Worm (Caenorhabditis elegans): ENCODE data around the gene F49F1.18.

F49F1.18 gene

DNA sequence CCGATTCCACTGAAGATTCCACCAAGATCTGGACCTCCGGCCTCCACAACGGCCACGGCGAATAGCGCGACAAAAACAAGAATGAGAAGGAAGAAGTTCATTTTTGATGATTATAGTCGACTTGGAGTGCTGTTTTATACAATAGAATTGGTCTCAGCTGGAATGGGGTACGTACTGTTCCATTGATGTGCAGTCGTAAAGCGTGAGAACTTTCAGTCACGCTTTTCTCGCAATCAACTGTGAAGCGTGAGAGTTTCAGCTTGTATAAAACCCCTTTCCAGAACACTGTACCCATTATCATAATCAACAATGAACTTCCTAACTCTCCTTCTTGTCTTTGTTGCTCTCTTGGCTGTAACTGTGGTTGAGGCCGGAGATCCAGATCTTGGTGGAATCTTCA, 24.5 kb downstream of the F49F1.18 start, which contains the start of the genes F49F1.4 and F49F1.2:
Gene F49F1.4 (minus strand): TSS at position 101 of the 400 bp plus-strand sequence.
Gene F49F1.2 (plus strand): TSS at position 310 of the 400 bp plus-strand sequence.
- TF ChIP-seq unc-3 (GFP tag; conservative IDR thresholded peaks at IDR 0.05) = no peak
- no peak for TF ChIP-seq unc-3 (tag; optimal IDR thresholded peaks at IDR 0.05)
- no peak for TF ChIP-seq lin-11 (tag; optimal IDR thresholded peaks at IDR 0.05)
- no peak for TF ChIP-seq pat-9 (tag; optimal IDR thresholded peaks at IDR 0.05)
- TF ChIP-seq pax-1 (tag; optimal IDR thresholded peaks at IDR 0.05) = no peak
- TF ChIP-seq ceh-34 (tag; optimal IDR thresholded peaks at IDR 0.05) = no peak
- TF ChIP-seq ceh-24 (tag; optimal IDR thresholded peaks at IDR 0.05) = no peak
- TF ChIP-seq odd-2 (tag; optimal IDR thresholded peaks at IDR 0.05) = no peak
- no peak for TF ChIP-seq nfya-1 (tag; optimal IDR thresholded peaks at IDR 0.05)
- TF ChIP-seq ahr-1 (tag; optimal IDR thresholded peaks at IDR 0.05) = no peak
- TF ChIP-seq fkh-10 (GFP tag; optimal IDR thresholded peaks at IDR 0.05) = no peak
- TF ChIP-seq madf-2 (tag; optimal IDR thresholded peaks at IDR 0.05) = no peak
- no peak for TF ChIP-seq fax-1 (tag; optimal IDR thresholded peaks at IDR 0.05)
- TF ChIP-seq gmeb-2 (tag; optimal IDR thresholded peaks at IDR 0.05) = no peak
- no peak for TF ChIP-seq F13H6.1 (tag; optimal IDR thresholded peaks at IDR 0.05)
- no peak for TF ChIP-seq ceh-18 (tag; optimal IDR thresholded peaks at IDR 0.05)

DNA sequence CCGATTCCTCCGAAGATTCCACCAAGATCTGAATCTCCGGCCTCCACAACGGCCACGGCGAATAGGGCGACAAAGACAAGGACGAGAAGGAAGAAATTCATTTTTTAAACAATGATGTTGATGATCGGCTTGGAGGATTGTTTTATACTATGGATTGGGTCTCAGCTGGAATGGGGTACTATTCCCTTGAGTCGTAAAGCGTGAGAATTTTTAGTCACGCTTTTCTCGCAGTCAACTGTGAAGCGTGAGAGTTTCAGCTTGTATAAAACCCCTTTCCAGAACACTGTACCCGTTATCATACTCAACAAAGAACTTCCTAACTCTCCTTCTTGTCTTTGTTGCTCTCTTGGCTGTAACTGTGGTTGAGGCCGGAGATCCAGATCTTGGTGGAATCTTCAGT, 25.6 kb downstream of the F49F1.18 start, which contains the start of gene F49F1.15:
Gene F49F1.15 (minus strand): TSS at position 101 of the 400 bp plus-strand sequence.
- TF ChIP-seq F13H6.1 (tag; optimal IDR thresholded peaks at IDR 0.05) (no peak), madf-2 (tag; optimal IDR thresholded peaks at IDR 0.05) (no peak), ceh-2 (tag; optimal IDR thresholded peaks at IDR 0.05) (no peak), hlh-13 (GFP tag; optimal IDR thresholded peaks at IDR 0.05) (no peak), npax-4 (tag; optimal IDR thresholded peaks at IDR 0.05) (no peak), syd-9 (tag; optimal IDR thresholded peaks at IDR 0.05) (no peak), gmeb-2 (tag; optimal IDR thresholded peaks at IDR 0.05) (no peak), pha-4 (tag; optimal IDR thresholded peaks at IDR 0.05) (no peak), C38D4.7 (GFP tag; optimal IDR thresholded peaks at IDR 0.05) (no peak), pag-3 (tag; optimal IDR thresholded peaks at IDR 0.05; ENCODE audit: borderline replicate concordance) (no peak), ceh-9 (tag; optimal IDR thresholded peaks at IDR 0.05) (no peak), ceh-14 (tag; optimal IDR thresholded peaks at IDR 0.05) (no peak), ceh-48 (tag; optimal IDR thresholded peaks at IDR 0.05) (no peak)

DNA sequence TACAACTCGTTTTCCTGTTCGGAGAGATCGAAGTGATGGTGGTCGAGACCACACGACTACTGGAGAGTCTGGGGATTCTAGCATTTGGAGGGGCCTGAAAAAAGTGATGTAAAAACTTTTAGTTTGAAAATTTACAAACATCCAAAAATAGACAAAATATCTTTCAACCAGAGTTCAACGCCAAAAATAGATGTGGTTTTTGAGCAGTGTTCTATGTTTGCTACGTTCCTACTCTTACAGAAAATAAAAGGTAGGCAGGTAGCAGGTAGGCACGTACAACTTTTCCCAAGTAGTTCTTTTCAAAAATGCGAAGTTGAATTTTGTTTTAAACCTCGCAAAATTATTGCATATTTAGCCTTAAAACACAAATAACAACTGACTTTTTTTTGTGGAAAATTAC, 27.8 kb downstream of the F49F1.18 start, which contains the start of gene F49F1.14:
Gene F49F1.14 (minus strand): TSS at position 101 of the 400 bp plus-strand sequence.
- TF ChIP-seq pha-2 (tag; optimal IDR thresholded peaks at IDR 0.05) = no peak
- TF ChIP-seq Y22D7AL.16 (tag; optimal IDR thresholded peaks at IDR 0.05) = no peak
- TF ChIP-seq nhr-11 (tag; optimal IDR thresholded peaks at IDR 0.05) = no peak
- TF ChIP-seq ets-4 (tag; optimal IDR thresholded peaks at IDR 0.05) = no peak
- no peak for TF ChIP-seq madf-2 (tag; optimal IDR thresholded peaks at IDR 0.05)
- no peak for TF ChIP-seq ceh-24 (tag; optimal IDR thresholded peaks at IDR 0.05)
- TF ChIP-seq lim-6 (tag; optimal IDR thresholded peaks at IDR 0.05) = no peak

DNA sequence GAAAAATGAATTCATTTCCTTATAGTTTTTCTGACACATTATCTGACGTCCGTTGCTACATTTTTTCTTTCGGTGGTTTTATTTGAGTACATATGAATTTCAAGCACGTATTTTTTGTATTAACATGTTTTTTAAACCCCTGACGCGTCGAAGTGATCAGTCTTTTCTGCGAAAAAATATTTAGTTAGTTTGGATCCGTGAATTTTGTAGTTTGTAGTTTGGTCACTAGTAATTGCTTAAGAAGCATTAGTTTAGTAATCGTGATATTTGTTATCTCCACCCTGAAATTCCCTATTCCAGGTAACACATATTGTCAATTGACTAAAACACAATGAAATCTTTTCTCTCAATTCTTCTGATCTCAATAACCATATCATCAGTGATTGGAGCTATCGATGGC, 31.4 kb downstream of the F49F1.18 start, which contains the start of gene C35B1.7:
Gene C35B1.7 (plus strand): TSS at position 301 of the 400 bp plus-strand sequence.
- no peak for TF ChIP-seq unc-3 (GFP tag; conservative IDR thresholded peaks at IDR 0.05)
- no peak for TF ChIP-seq unc-3 (tag; optimal IDR thresholded peaks at IDR 0.05)
- no peak for TF ChIP-seq ceh-18 (tag; optimal IDR thresholded peaks at IDR 0.05)
- no peak for TF ChIP-seq ttx-3 (tag; optimal IDR thresholded peaks at IDR 0.05)
- no peak for TF ChIP-seq nhr-11 (tag; optimal IDR thresholded peaks at IDR 0.05)
- TF ChIP-seq fkh-10 (GFP tag; optimal IDR thresholded peaks at IDR 0.05) = no peak
- TF ChIP-seq syd-9 (tag; optimal IDR thresholded peaks at IDR 0.05) = no peak

DNA sequence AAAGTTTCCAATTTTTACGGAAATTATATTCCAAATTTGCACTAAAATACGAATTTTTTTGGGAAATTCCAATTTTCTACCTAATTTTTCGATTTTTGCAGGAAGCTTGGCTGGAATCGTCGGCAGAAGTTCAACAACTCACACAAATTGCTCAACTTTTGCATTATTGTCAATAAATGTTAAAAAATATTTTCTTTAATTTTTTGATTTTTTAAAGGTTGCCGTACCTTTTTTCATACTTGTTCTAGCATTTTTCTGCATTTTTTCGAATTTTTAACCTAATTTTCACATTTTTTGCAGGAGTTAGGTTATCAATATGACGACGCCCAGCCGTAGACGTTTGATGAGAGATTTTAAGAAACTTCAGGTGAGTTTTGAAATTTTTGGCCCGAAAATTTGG, 37.4 kb downstream of the F49F1.18 start, which contains the start of gene ubc-1:
Gene ubc-1 (plus strand): TSS at position 301 of the 400 bp plus-strand sequence.
- TF ChIP-seq unc-86 (tag; optimal IDR thresholded peaks at IDR 0.05) (no peak), lim-6 (tag; optimal IDR thresholded peaks at IDR 0.05) (no peak), sdc-2 (tag; optimal IDR thresholded peaks at IDR 0.05) (no peak), pax-1 (tag; optimal IDR thresholded peaks at IDR 0.05) (no peak), ahr-1 (tag; optimal IDR thresholded peaks at IDR 0.05) (no peak), pqm-1 (tag; optimal IDR thresholded peaks at IDR 0.05) (no peak), nhr-232 (tag; optimal IDR thresholded peaks at IDR 0.05) (no peak), unc-42 (tag; optimal IDR thresholded peaks at IDR 0.05) (no peak), C38D4.7 (GFP tag; optimal IDR thresholded peaks at IDR 0.05) (no peak), sox-2 (GFP tag; IDR thresholded peaks at IDR 0.05) (no peak), elt-4 (tag; optimal IDR thresholded peaks at IDR 0.05) (no peak), ceh-31 (tag; optimal IDR thresholded peaks at IDR 0.05) (no peak), elt-2 (tag; optimal IDR thresholded peaks at IDR 0.05) (no peak), ceh-2 (tag; optimal IDR thresholded peaks at IDR 0.05) (no peak), ceh-48 (tag; optimal IDR thresholded peaks at IDR 0.05) (no peak)
